Worm (Caenorhabditis elegans) whole organism, midembryonic: ENCODE data around the gene lnkn-1.

Experiments
- T22C8.4 ChIP-seq: fragments of 200-800 bp; sonication (Bioruptor generic); IDR thresholded peaks from 2 replicates; pipeline ENCODE4 v1.3.6; 2022; ENCODE audit warnings: missing genetic modification characterization, missing compliant biosample characterization
- flt-1 ChIP-seq: fragments of 200-800 bp; sonication (Bioruptor generic); IDR thresholded peaks from 2 replicates; pipeline ENCODE4 v1.3.6; 2022; ENCODE audit warnings: missing genetic modification characterization, missing compliant biosample characterization
- med-1 ChIP-seq: sonication (generic microtip); optimal IDR thresholded peaks from 2 replicates; lab custom pipeline; 2017; ENCODE audit warnings: missing genetic modification characterization, mild to moderate bottlenecking, missing compliant biosample characterization, antibody characterized with exemption, missing genetic modification reagents; ENCODE audit not compliant: insufficient read depth

DNA sequence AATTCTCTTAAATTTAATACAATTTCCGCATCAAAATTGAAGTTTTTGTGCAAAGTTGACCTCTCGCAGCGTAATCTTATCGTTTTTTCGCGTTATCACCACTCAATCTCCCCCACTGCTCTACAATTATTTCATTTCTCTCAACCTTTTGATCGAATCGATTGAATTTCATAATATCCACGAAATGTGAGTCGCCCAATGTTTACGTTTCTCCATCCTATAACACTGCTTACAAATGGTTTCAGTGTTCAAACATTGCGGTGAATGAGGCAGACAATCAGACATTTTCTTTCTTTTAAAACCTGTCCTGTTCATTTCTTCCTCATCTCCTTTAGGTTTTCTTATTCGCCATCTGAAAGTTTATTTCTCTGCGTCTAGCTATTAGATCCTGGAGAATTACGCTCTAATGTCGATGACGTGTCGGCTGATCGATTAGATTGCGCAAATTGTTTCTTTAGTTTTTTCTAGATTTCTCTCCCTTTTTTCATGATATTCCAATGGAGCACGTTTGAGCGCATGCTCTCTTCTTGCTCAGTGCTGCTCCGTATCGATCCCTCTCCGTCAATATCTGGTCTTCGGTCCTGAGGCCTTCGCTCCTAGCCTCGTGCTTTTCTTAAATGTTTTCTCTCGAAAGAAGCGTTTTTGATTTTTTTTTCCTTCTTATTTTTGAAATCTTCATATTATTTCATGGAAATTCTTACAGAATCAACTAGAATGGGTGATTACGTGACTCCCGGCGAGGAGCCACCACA is 15.1 kb downstream of the lnkn-1 start, which contains the start of gene unc-32:
- TF ChIP-seq med-1 (GFP tag; lab: Kevin White, UChicago) (no peak), flt-1 (GFP tag; lab: Robert Waterston, UW) (no peak), T22C8.4 (GFP tag; lab: Robert Waterston, UW) (no peak)
